Fruit fly (Drosophila melanogaster) whole organism, embryonic: Measurements from ENCODE around the gene CG2224.

Experiments used
- Asciz ChIP-seq: fragments of 200-800 bp; sonication (Bioruptor generic); optimal IDR thresholded peaks from 2 replicates; lab custom pipeline; 2017; ENCODE audit warnings: missing biosample characterization, mild to moderate bottlenecking, missing genetic modification characterization, missing genetic modification reagents
- B-H2 ChIP-seq: fragments of 200-800 bp; sonication (Bioruptor generic); optimal IDR thresholded peaks from 2 replicates; lab custom pipeline; 2018; ENCODE audit warnings: missing biosample characterization, mild to moderate bottlenecking, missing genetic modification characterization
- Blimp-1 ChIP-seq: fragments of 200-800 bp; sonication (Bioruptor generic); optimal IDR thresholded peaks from 3 replicates; lab custom pipeline; 2018; ENCODE audit warnings: missing biosample characterization, missing genetic modification characterization, mild to moderate bottlenecking, moderate library complexity, missing genetic modification reagents
- CG10431 ChIP-seq: fragments of 200-800 bp; sonication (Bioruptor generic); optimal IDR thresholded peaks from 3 replicates; lab custom pipeline; 2018; ENCODE audit warnings: missing biosample characterization, mild to moderate bottlenecking, missing genetic modification characterization
- CG10959 ChIP-seq: fragments of 200-800 bp; sonication (Bioruptor generic); IDR thresholded peaks from 2 replicates; pipeline ENCODE4 v1.3.6; 2022; ENCODE audit warnings: missing biosample characterization, missing genetic modification characterization
- CG13123 ChIP-seq: fragments of 200-800 bp; sonication (Bioruptor generic); optimal IDR thresholded peaks from 2 replicates; lab custom pipeline; 2016; ENCODE audit warnings: missing biosample characterization, missing genetic modification characterization
- CG13296 ChIP-seq: fragments of 200-800 bp; sonication (Bioruptor generic); optimal IDR thresholded peaks from 3 replicates; lab custom pipeline; 2018; ENCODE audit warnings: missing biosample characterization, mild to moderate bottlenecking, missing genetic modification characterization
- CG14014 ChIP-seq: fragments of 200-800 bp; sonication (Bioruptor generic); IDR thresholded peaks from 2 replicates; pipeline ENCODE4 v1.3.6; 2022; ENCODE audit warnings: missing biosample characterization, missing genetic modification characterization
- CG15269 ChIP-seq: fragments of 200-800 bp; sonication (Bioruptor generic); optimal IDR thresholded peaks from 2 replicates; lab custom pipeline; 2018; ENCODE audit warnings: missing biosample characterization, mild to moderate bottlenecking, missing genetic modification characterization, moderate library complexity
- CG15514 ChIP-seq: fragments of 200-800 bp; sonication (Bioruptor generic); optimal IDR thresholded peaks from 3 replicates; lab custom pipeline; 2017; ENCODE audit warnings: missing biosample characterization, missing genetic modification characterization, mild to moderate bottlenecking, moderate library complexity, missing genetic modification reagents
- CG15601 ChIP-seq: fragments of 200-800 bp; sonication (Bioruptor generic); optimal IDR thresholded peaks from 3 replicates; lab custom pipeline; 2019; ENCODE audit warnings: missing biosample characterization, mild to moderate bottlenecking, missing genetic modification characterization, moderate library complexity
- CG18599 ChIP-seq: fragments of 200-800 bp; sonication (Bioruptor generic); optimal IDR thresholded peaks from 3 replicates; lab custom pipeline; 2017; ENCODE audit warnings: missing biosample characterization, missing genetic modification characterization, mild to moderate bottlenecking, moderate library complexity, missing genetic modification reagents
- CG18619 ChIP-seq: fragments of 200-800 bp; sonication (Bioruptor generic); optimal IDR thresholded peaks from 3 replicates; lab custom pipeline; 2017; ENCODE audit warnings: missing biosample characterization, mild to moderate bottlenecking, missing genetic modification characterization
- CG2120 ChIP-seq: fragments of 200-800 bp; sonication (Bioruptor generic); optimal IDR thresholded peaks from 3 replicates; lab custom pipeline; 2016; ENCODE audit warnings: missing biosample characterization, missing genetic modification characterization
- CG31365 ChIP-seq: fragments of 200-800 bp; sonication (Bioruptor generic); optimal IDR thresholded peaks from 2 replicates; lab custom pipeline; 2018; ENCODE audit warnings: missing biosample characterization, mild to moderate bottlenecking, missing genetic modification characterization
- CG33557 ChIP-seq: fragments of 200-800 bp; sonication (Bioruptor generic); optimal IDR thresholded peaks from 2 replicates; lab custom pipeline; 2019; ENCODE audit warnings: missing biosample characterization, mild to moderate bottlenecking, missing genetic modification characterization, moderate library complexity
- CG4404 ChIP-seq: fragments of 200-800 bp; sonication (Bioruptor generic); IDR thresholded peaks from 2 replicates; pipeline ENCODE4 v1.3.6; 2022; ENCODE audit warnings: missing biosample characterization, missing genetic modification characterization
- CG6765 ChIP-seq: fragments of 200-800 bp; sonication (Bioruptor generic); optimal IDR thresholded peaks from 3 replicates; lab custom pipeline; 2017; ENCODE audit warnings: missing biosample characterization, mild to moderate bottlenecking, missing genetic modification characterization
- CG7786 ChIP-seq: fragments of 200-800 bp; sonication (Bioruptor generic); optimal IDR thresholded peaks from 2 replicates; lab custom pipeline; 2016; ENCODE audit warnings: missing biosample characterization, missing genetic modification characterization
- CG7839 ChIP-seq: fragments of 200-800 bp; sonication (Bioruptor generic); optimal IDR thresholded peaks from 3 replicates; lab custom pipeline; 2018; ENCODE audit warnings: missing biosample characterization, mild to moderate bottlenecking, missing genetic modification characterization, moderate library complexity
- CG8359 ChIP-seq: fragments of 200-800 bp; sonication (Bioruptor generic); optimal IDR thresholded peaks from 2 replicates; lab custom pipeline; 2017; ENCODE audit warnings: missing biosample characterization, mild to moderate bottlenecking, missing genetic modification characterization, borderline replicate concordance
- CG9437 ChIP-seq: fragments of 200-800 bp; sonication (Bioruptor generic); optimal IDR thresholded peaks from 2 replicates; lab custom pipeline; 2018; ENCODE audit warnings: missing biosample characterization, mild to moderate bottlenecking, missing genetic modification characterization
- Drgx ChIP-seq: fragments of 200-800 bp; sonication (Bioruptor generic); IDR thresholded peaks from 2 replicates; pipeline ENCODE4 v1.3.6; 2022; ENCODE audit warnings: missing biosample characterization, missing genetic modification characterization
- Lpt ChIP-seq: fragments of >200 bp; optimal IDR thresholded peaks from 2 replicates; lab custom pipeline; 2018; ENCODE audit warnings: missing biosample characterization, missing genetic modification characterization
- Mrtf ChIP-seq: fragments of 200-800 bp; sonication (Bioruptor generic); IDR thresholded peaks from 3 replicates; pipeline ENCODE4 v1.3.6; 2022; ENCODE audit warnings: missing biosample characterization, missing genetic modification characterization
- Nf-YC ChIP-seq: fragments of 200-800 bp; optimal IDR thresholded peaks from 3 replicates; lab custom pipeline; 2019; ENCODE audit warnings: missing biosample characterization, mild to moderate bottlenecking, missing genetic modification characterization, moderate library complexity
- Scr ChIP-seq: fragments of 200-800 bp; sonication (Bioruptor generic); IDR thresholded peaks from 2 replicates; pipeline ENCODE4 v1.3.6; 2022; ENCODE audit warnings: missing biosample characterization, missing genetic modification characterization; ENCODE audit not compliant: partially characterized antibody
- Side ChIP-seq: fragments of 200-800 bp; sonication (Bioruptor generic); optimal IDR thresholded peaks from 2 replicates; lab custom pipeline; 2016; ENCODE audit warnings: missing biosample characterization, missing genetic modification characterization
- Sry-δ ChIP-seq: fragments of 200-800 bp; sonication (Bioruptor generic); optimal IDR thresholded peaks from 2 replicates; lab custom pipeline; 2016; ENCODE audit warnings: missing biosample characterization, missing genetic modification characterization
- Xrp1 ChIP-seq: fragments of 200-800 bp; sonication (Bioruptor generic); IDR thresholded peaks from 2 replicates; pipeline ENCODE4 v1.3.6; 2022; ENCODE audit warnings: missing biosample characterization, missing genetic modification characterization
- bcd ChIP-seq: fragments of 200-800 bp; sonication (Bioruptor generic); optimal IDR thresholded peaks from 2 replicates; lab custom pipeline; 2017; ENCODE audit warnings: missing biosample characterization, mild to moderate bottlenecking, missing genetic modification characterization
- bsh ChIP-seq, 2 experiments: fragments of 200-800 bp; sonication (Bioruptor generic); optimal IDR thresholded peaks; 2 replicates each; lab custom pipeline; 2017 to 2018; ENCODE audit warnings: mild to moderate bottlenecking in 2 of 2, missing biosample characterization in 2 of 2, missing genetic modification characterization in 2 of 2, moderate library complexity in 1 of 2
- cad ChIP-seq: fragments of >200 bp; optimal IDR thresholded peaks from 2 replicates; lab custom pipeline; 2017; ENCODE audit warnings: missing biosample characterization, missing genetic modification characterization
- crol ChIP-seq: fragments of 200-800 bp; sonication (Bioruptor generic); IDR thresholded peaks from 2 replicates; pipeline ENCODE4 v1.3.6; 2022; ENCODE audit warnings: missing biosample characterization, missing genetic modification characterization
- eve ChIP-seq, 2 experiments: fragments of >200 bp; optimal IDR thresholded peaks; 2 replicates each; lab custom pipeline; 2017; ENCODE audit warnings: missing biosample characterization in 2 of 2, missing genetic modification characterization in 2 of 2
- fd96Cb ChIP-seq: fragments of 200-800 bp; sonication (Bioruptor generic); optimal IDR thresholded peaks from 2 replicates; lab custom pipeline; 2018; ENCODE audit warnings: missing biosample characterization, mild to moderate bottlenecking, missing genetic modification characterization, moderate library complexity
- fru ChIP-seq: fragments of >200 bp; optimal IDR thresholded peaks from 2 replicates; lab custom pipeline; 2017
- gcm2 ChIP-seq: fragments of 200-800 bp; sonication (Bioruptor generic); optimal IDR thresholded peaks from 2 replicates; lab custom pipeline; 2016; ENCODE audit warnings: missing biosample characterization, missing genetic modification characterization
- gsb-n ChIP-seq: fragments of 200-800 bp; sonication (Bioruptor generic); optimal IDR thresholded peaks from 3 replicates; lab custom pipeline; 2018; ENCODE audit warnings: missing biosample characterization, mild to moderate bottlenecking, missing genetic modification characterization
- jing ChIP-seq: fragments of 200-800 bp; sonication (Bioruptor generic); optimal IDR thresholded peaks from 2 replicates; lab custom pipeline; 2018; ENCODE audit warnings: missing biosample characterization, mild to moderate bottlenecking, missing genetic modification characterization
- jumu ChIP-seq: fragments of 200-800 bp; sonication (Bioruptor generic); optimal IDR thresholded peaks from 3 replicates; lab custom pipeline; 2016; ENCODE audit warnings: missing biosample characterization, missing genetic modification characterization
- kni ChIP-seq: fragments of 200-800 bp; sonication (Bioruptor generic); optimal IDR thresholded peaks from 3 replicates; lab custom pipeline; 2017; ENCODE audit warnings: mild to moderate bottlenecking, missing biosample characterization, missing genetic modification reagents, missing genetic modification characterization
- lab ChIP-seq: fragments of 200-800 bp; sonication (Bioruptor generic); optimal IDR thresholded peaks from 3 replicates; lab custom pipeline; 2017; ENCODE audit warnings: missing biosample characterization, missing genetic modification characterization, mild to moderate bottlenecking, moderate library complexity, missing genetic modification reagents
- luna ChIP-seq: fragments of 200-800 bp; sonication (Bioruptor generic); optimal IDR thresholded peaks from 2 replicates; lab custom pipeline; 2016; ENCODE audit warnings: missing biosample characterization, missing genetic modification characterization
- pho ChIP-seq: fragments of 200-800 bp; sonication (Bioruptor generic); optimal IDR thresholded peaks from 2 replicates; lab custom pipeline; 2016; ENCODE audit warnings: missing biosample characterization, missing genetic modification characterization
- phol ChIP-seq: fragments of 200-800 bp; sonication (Bioruptor generic); optimal IDR thresholded peaks from 3 replicates; lab custom pipeline; 2018; ENCODE audit warnings: missing biosample characterization, mild to moderate bottlenecking, missing genetic modification characterization, moderate library complexity
- rib ChIP-seq: fragments of 200-800 bp; sonication (Bioruptor generic); IDR thresholded peaks from 2 replicates; pipeline ENCODE4 v1.3.6; 2022; ENCODE audit warnings: missing biosample characterization, missing genetic modification characterization
- sc ChIP-seq, 3 experiments: fragments of >200 bp in 2 of 3; fragments of 200-800 bp in 1 of 3; sonication (Bioruptor generic) in 1 of 3; optimal IDR thresholded peaks; 2 replicates in 2 of 3; 3 replicates in 1 of 3; lab custom pipeline; 2017; ENCODE audit warnings: mild to moderate bottlenecking in 1 of 3, missing biosample characterization in 1 of 3, missing genetic modification characterization in 1 of 3, missing genetic modification reagents in 1 of 3
- sens ChIP-seq: fragments of 200-800 bp; sonication (Bioruptor generic); peaks from one replicate; lab custom pipeline; 2016; ENCODE audit warnings: missing biosample characterization, missing genetic modification characterization
- sim ChIP-seq: fragments of 200-800 bp; sonication (Bioruptor generic); IDR thresholded peaks from 2 replicates; pipeline ENCODE4 v1.3.6; 2022; ENCODE audit warnings: missing biosample characterization, missing genetic modification characterization
- zf30C ChIP-seq: fragments of 200-800 bp; sonication (Bioruptor generic); optimal IDR thresholded peaks from 3 replicates; lab custom pipeline; 2018; ENCODE audit warnings: missing biosample characterization, mild to moderate bottlenecking, missing genetic modification characterization

CG2224 gene

dm6 chr3R:30489797-30490196 is 30.7 kb upstream of the CG2224 start, which contains the start of gene PH4alphaSG2 (continued):
- TF ChIP-seq CG33557, result no peak
- TF ChIP-seq cad (GFP tag; lab: Kevin White, UChicago), result no peak
- TF ChIP-seq fd96Cb (tag; lab: Kevin White, UChicago), result no peak
- TF ChIP-seq Lpt (GFP tag; lab: Kevin White, UChicago), result no peak
- TF ChIP-seq gcm2 (GFP tag; lab: Kevin White, UChicago), result no peak
- no peak for TF ChIP-seq CG31365 (tag; lab: Kevin White, UChicago)
- TF ChIP-seq CG14014, result no peak
- TF ChIP-seq CG2120 (GFP tag; lab: Kevin White, UChicago), result peak; percentile 61
- peak; percentile 11 for TF ChIP-seq Blimp-1
- no peak for TF ChIP-seq gsb-n
- peak; percentile 20 for TF ChIP-seq CG18619
- no peak for TF ChIP-seq CG15269
- no peak for TF ChIP-seq CG7839 (tag; lab: Kevin White, UChicago)
- TF ChIP-seq fru (lab: Kevin White, UChicago), result no peak
- TF ChIP-seq jing (GFP tag; lab: Kevin White, UChicago), result no peak
- TF ChIP-seq B-H2 (GFP tag; lab: Kevin White, UChicago), result peak; percentile 19
- TF ChIP-seq CG15601 (tag; lab: Kevin White, UChicago), result peak; percentile 44
- TF ChIP-seq rib (GFP tag; lab: Robert Waterston, UW), result no peak
- TF ChIP-seq CG4404, result no peak
- no peak for TF ChIP-seq sc (optimal IDR thresholded peaks at IDR 0.05; lab: Kevin White, UChicago)
- no peak for TF ChIP-seq sc (GFP tag; optimal IDR thresholded peaks at IDR 0.05; lab: Kevin White, UChicago)
- no peak for TF ChIP-seq zf30C (GFP tag; lab: Kevin White, UChicago)
- TF ChIP-seq bcd, result peak; percentile 13
- TF ChIP-seq crol (GFP tag; lab: Robert Waterston, UW), result no peak
- TF ChIP-seq Xrp1 (GFP tag; lab: Robert Waterston, UW), result 0 out of 2 replicates have a peak, but pooled peaks have one; percentile 25
- TF ChIP-seq CG8359 (GFP tag; lab: Kevin White, UChicago), result no peak
- TF ChIP-seq CG10959 (GFP tag; lab: Robert Waterston, UW), result no peak
- peak; percentile 27 for TF ChIP-seq Asciz (GFP tag; lab: Kevin White, UChicago)
- TF ChIP-seq Drgx (GFP tag; lab: Robert Waterston, UW), result no peak
- TF ChIP-seq Sry-δ (GFP tag; lab: Kevin White, UChicago), result no peak
- TF ChIP-seq CG18599, result peak; percentile 71
- TF ChIP-seq CG6765 (GFP tag; lab: Kevin White, UChicago), result no peak
- no peak for TF ChIP-seq Side
- no peak for TF ChIP-seq Scr (GFP tag; lab: Robert Waterston, UW)
- peak; percentile 34 for TF ChIP-seq CG7786 (GFP tag; lab: Kevin White, UChicago)
- TF ChIP-seq CG10431, result no peak
- TF ChIP-seq bsh (GFP tag; optimal IDR thresholded peaks at IDR 0.05; lab: Kevin White, UChicago), result peak in 1 of 2 experiments; percentile 17
- TF ChIP-seq kni (GFP tag; lab: Kevin White, UChicago), result no peak
- no peak for TF ChIP-seq Nf-YC (tag; lab: Kevin White, UChicago)
- TF ChIP-seq CG13123, result no peak
- no peak for TF ChIP-seq phol
- TF ChIP-seq CG13296, result no peak
- TF ChIP-seq Mrtf (GFP tag; lab: Robert Waterston, UW), result no peak
- no peak for TF ChIP-seq sim
- peak; percentile 35 for TF ChIP-seq pho (GFP tag; lab: Kevin White, UChicago)
- no peak for TF ChIP-seq eve (GFP tag; optimal IDR thresholded peaks at IDR 0.05; lab: Kevin White, UChicago)
- TF ChIP-seq CG15514, result peak; percentile 29
- no peak for TF ChIP-seq jumu (GFP tag; lab: Kevin White, UChicago)
- peak; percentile 67 for TF ChIP-seq sens (GFP tag; lab: Kevin White, UChicago)
- peak; percentile 71 for TF ChIP-seq lab (GFP tag; lab: Kevin White, UChicago)
- TF ChIP-seq luna, result peak; percentile 17
- no peak for TF ChIP-seq CG9437 (GFP tag; lab: Kevin White, UChicago)
